Worm (Caenorhabditis elegans): ENCODE data around the gene F16H6.8.
"Not testable (repeated sequence)": the region's sequence is repeated elsewhere in the genome, so short reads cannot be mapped to it uniquely, and the experiment has no call there.

The F16H6.8 gene

ce11 chrV:18216175-18216574 lies at the start of gene F16H6.8:
F16H6.8 (minus strand) TSS chrV:18216275.
- not testable (repeated sequence) for TF ChIP-seq cnd-1 (tag; optimal IDR thresholded peaks at IDR 0.05); nhr-76 (tag; optimal IDR thresholded peaks at IDR 0.05); ceh-43 (GFP tag; optimal IDR thresholded peaks at IDR 0.05)

DNA sequence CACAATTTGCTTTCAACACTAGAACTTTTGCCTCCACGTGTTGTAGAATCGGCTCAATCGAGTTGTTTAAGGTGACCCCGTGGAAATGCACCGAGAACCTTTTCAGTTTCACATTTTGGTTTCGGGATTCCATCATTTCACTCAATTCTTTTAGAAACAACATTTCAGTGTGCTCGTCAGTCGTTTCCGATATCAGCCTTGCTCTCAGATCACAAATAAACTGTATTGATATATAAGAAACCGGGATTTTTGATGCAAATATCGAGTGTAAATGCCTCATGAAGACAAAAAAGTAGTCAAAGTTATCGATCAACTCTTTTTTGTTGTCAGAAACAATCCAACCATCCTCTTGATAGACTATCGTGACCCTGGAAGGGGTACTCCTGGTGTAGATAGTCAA lies 49.4 kb upstream of the F16H6.8 start:
- TF ChIP-seq lin-32 (GFP tag; optimal IDR thresholded peaks at IDR 0.05), result no peak
- TF ChIP-seq ham-2 (GFP tag; optimal IDR thresholded peaks at IDR 0.05), result no peak
- no peak for TF ChIP-seq mab-5 (tag; optimal IDR thresholded peaks at IDR 0.05)
- TF ChIP-seq cnd-1 (tag; optimal IDR thresholded peaks at IDR 0.05), result no peak
- TF ChIP-seq unc-120 (tag; optimal IDR thresholded peaks at IDR 0.05; ENCODE audit: poor library complexity, severe bottlenecking), result no peak
- no peak for TF ChIP-seq sem-2 (GFP tag; optimal IDR thresholded peaks at IDR 0.05)
- no peak for TF ChIP-seq flh-1 (GFP tag; optimal IDR thresholded peaks at IDR 0.05)
- no peak for TF ChIP-seq zip-8 (tag; optimal IDR thresholded peaks at IDR 0.05)
- no peak for TF ChIP-seq tbx-8 (GFP tag; optimal IDR thresholded peaks at IDR 0.05)
- no peak for TF ChIP-seq bed-3 (GFP tag; optimal IDR thresholded peaks at IDR 0.05)
- no peak for TF ChIP-seq ceh-43 (GFP tag; optimal IDR thresholded peaks at IDR 0.05)

DNA sequence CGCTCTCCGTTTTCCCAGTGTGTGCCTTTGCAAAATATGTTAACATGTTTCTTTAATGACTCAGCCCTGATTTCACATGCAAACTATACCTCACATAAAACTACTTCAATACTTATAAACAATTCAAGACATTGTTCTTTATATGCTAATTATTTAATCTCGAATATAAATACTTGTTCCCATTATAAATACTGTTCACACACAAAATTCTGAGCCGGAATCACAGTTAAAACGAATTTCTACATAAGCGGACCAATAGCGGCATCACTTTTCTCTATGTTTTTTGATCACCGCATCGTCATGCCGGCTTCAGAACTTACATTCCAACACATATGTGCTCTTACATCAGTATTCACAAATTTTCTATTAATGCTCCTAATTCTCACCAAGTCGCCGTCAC lies 38.4 kb upstream of the F16H6.8 start, which contains the start of gene R10E8.5:
R10E8.5 (plus strand) TSS at position 301 of the 400 bp plus-strand sequence.
- TF ChIP-seq mls-2 (tag; optimal IDR thresholded peaks at IDR 0.05) (no peak), ces-1 (GFP tag; optimal IDR thresholded peaks at IDR 0.05) (no peak), mab-5 (tag; optimal IDR thresholded peaks at IDR 0.05) (no peak), pha-4 (tag; optimal IDR thresholded peaks at IDR 0.05) (no peak), ceh-39 (tag; optimal IDR thresholded peaks at IDR 0.05) (no peak), nhr-76 (tag; optimal IDR thresholded peaks at IDR 0.05) (no peak), bed-3 (GFP tag; optimal IDR thresholded peaks at IDR 0.05) (no peak), drap-1 (GFP tag; optimal IDR thresholded peaks at IDR 0.05) (no peak), unc-39 (tag; optimal IDR thresholded peaks at IDR 0.05) (no peak), nhr-2 (tag; optimal IDR thresholded peaks at IDR 0.05) (no peak), elt-1 (tag; optimal IDR thresholded peaks at IDR 0.05; ENCODE audit: borderline replicate concordance, insufficient read depth) (no peak), ceh-83 (GFP tag; optimal IDR thresholded peaks at IDR 0.05) (no peak), nhr-237 (tag; optimal IDR thresholded peaks at IDR 0.05) (no peak), nhr-28 (tag; optimal IDR thresholded peaks at IDR 0.05) (no peak), unc-62 (GFP tag; optimal IDR thresholded peaks at IDR 0.05) (no peak), hlh-1 (tag; optimal IDR thresholded peaks at IDR 0.05) (no peak), tbx-8 (GFP tag; optimal IDR thresholded peaks at IDR 0.05) (no peak), ham-2 (GFP tag; optimal IDR thresholded peaks at IDR 0.05) (no peak)

- TF ChIP-seq nhr-76 (tag; optimal IDR thresholded peaks at IDR 0.05), result no peak
- no peak for TF ChIP-seq hlh-1 (tag; optimal IDR thresholded peaks at IDR 0.05)
- TF ChIP-seq mls-2 (tag; optimal IDR thresholded peaks at IDR 0.05), result no peak
- TF ChIP-seq pha-4 (tag; optimal IDR thresholded peaks at IDR 0.05), result no peak
- no peak for TF ChIP-seq blmp-1 (tag; optimal IDR thresholded peaks at IDR 0.05)
- no peak for TF ChIP-seq sptf-1 (tag; optimal IDR thresholded peaks at IDR 0.05)
- TF ChIP-seq unc-39 (tag; optimal IDR thresholded peaks at IDR 0.05), result no peak
- TF ChIP-seq ceh-39 (tag; optimal IDR thresholded peaks at IDR 0.05), result no peak
- TF ChIP-seq drap-1 (GFP tag; optimal IDR thresholded peaks at IDR 0.05), result no peak
- no peak for TF ChIP-seq unc-62 (GFP tag; optimal IDR thresholded peaks at IDR 0.05)
- no peak for TF ChIP-seq tbx-8 (GFP tag; optimal IDR thresholded peaks at IDR 0.05)
- TF ChIP-seq snpc-4 (tag; optimal IDR thresholded peaks at IDR 0.05), result no peak
- TF ChIP-seq cnd-1 (tag; optimal IDR thresholded peaks at IDR 0.05), result no peak
- TF ChIP-seq elt-1 (tag; optimal IDR thresholded peaks at IDR 0.05; ENCODE audit: borderline replicate concordance, insufficient read depth), result no peak
- TF ChIP-seq unc-120 (tag; optimal IDR thresholded peaks at IDR 0.05; ENCODE audit: poor library complexity, severe bottlenecking), result no peak
- no peak for TF ChIP-seq M03D4.4 (tag; optimal IDR thresholded peaks at IDR 0.05)
- no peak for TF ChIP-seq nhr-12 (tag; optimal IDR thresholded peaks at IDR 0.05)
- TF ChIP-seq mab-5 (tag; optimal IDR thresholded peaks at IDR 0.05), result no peak
These were observed 37.4 kb upstream of the F16H6.8 start, which contains the start of gene R10E8.2 for ce11 chrV:18253494-18253893. R10E8.2 (plus strand) TSS chrV:18253794.

ce11 chrV:18252239-18252638 lies 36.2 kb upstream of the F16H6.8 start, which contains the start of gene R10E8.1:
R10E8.1 (minus strand) TSS chrV:18252416.
- TF ChIP-seq sem-2 (GFP tag; optimal IDR thresholded peaks at IDR 0.05) (no peak), cnd-1 (tag; optimal IDR thresholded peaks at IDR 0.05) (no peak), zip-8 (tag; optimal IDR thresholded peaks at IDR 0.05) (no peak), unc-120 (tag; optimal IDR thresholded peaks at IDR 0.05; ENCODE audit: poor library complexity, severe bottlenecking) (no peak), lin-13 (tag; optimal IDR thresholded peaks at IDR 0.05) (no peak), nhr-28 (tag; optimal IDR thresholded peaks at IDR 0.05) (no peak), ceh-39 (tag; optimal IDR thresholded peaks at IDR 0.05) (no peak), tbx-8 (GFP tag; optimal IDR thresholded peaks at IDR 0.05) (no peak), flh-1 (GFP tag; optimal IDR thresholded peaks at IDR 0.05) (no peak), mep-1 (tag; optimal IDR thresholded peaks at IDR 0.05) (no peak), ztf-11 (tag; optimal IDR thresholded peaks at IDR 0.05) (no peak)

All from whole organism, mixed stage, embryonic.